Worm (Caenorhabditis elegans): ENCODE measurements around the gene K08D8.12.

ce11 chrIV:12854372-12855114 lies 38.7 kb upstream of the K08D8.12 start:
- TF ChIP-seq him-1 (tag; optimal IDR thresholded peaks at IDR 0.05) (no peak), W03F9.2 (tag; optimal IDR thresholded peaks at IDR 0.05) (no peak)

All from whole organism, L4/young adult.